Fruit fly (Drosophila melanogaster): Measurements from ENCODE around the gene fax.

DNA sequence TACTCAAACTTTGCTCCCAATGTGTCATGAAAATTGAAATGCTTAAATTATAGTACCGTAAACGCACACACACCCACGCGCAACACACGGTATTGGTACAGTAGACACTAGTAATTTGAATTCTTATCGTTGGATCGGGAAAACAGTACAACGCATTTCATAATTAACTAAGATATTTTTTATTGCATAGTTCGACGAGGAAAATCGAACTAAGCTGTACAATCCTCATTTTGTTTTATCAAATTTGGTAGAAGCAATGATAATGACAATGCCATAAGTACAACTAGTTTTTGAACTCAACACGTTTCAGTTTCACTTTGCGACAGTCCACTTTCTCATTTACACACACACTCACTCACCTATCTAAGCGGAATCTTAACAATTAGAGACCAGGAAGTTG is 30.9 kb downstream of the fax start:
- TF ChIP-seq CG15710 (tag; optimal IDR thresholded peaks at IDR 0.05) = no peak
- TF ChIP-seq CG4496 (GFP tag; IDR thresholded peaks at IDR 0.05) = no peak
- no peak for TF ChIP-seq CG9948 (tag; optimal IDR thresholded peaks at IDR 0.05)
- peak; percentile 21 for TF ChIP-seq CG8301 (tag; optimal IDR thresholded peaks at IDR 0.05)
- no peak for TF ChIP-seq fd96Ca (GFP tag; IDR thresholded peaks at IDR 0.05)
- no peak for TF ChIP-seq D1 (tag; optimal IDR thresholded peaks at IDR 0.05)
- no peak for TF ChIP-seq Ets98B (GFP tag; IDR thresholded peaks at IDR 0.05)
- no peak for TF ChIP-seq rn (GFP tag; IDR thresholded peaks at IDR 0.05)
- TF ChIP-seq CG32121 (GFP tag; IDR thresholded peaks at IDR 0.05) = no peak
- no peak for TF ChIP-seq EcR (GFP tag; optimal IDR thresholded peaks at IDR 0.05)
- no peak for TF ChIP-seq CG14655 (GFP tag; optimal IDR thresholded peaks at IDR 0.05)
